Worm (Caenorhabditis elegans) whole organism, early embryonic: ENCODE measurements around the gene E02A10.3.

Source experiments
- F13C5.2 ChIP-seq: sonication (generic microtip); optimal IDR thresholded peaks from 2 replicates; lab custom pipeline; 2017; ENCODE audit warnings: mild to moderate bottlenecking, missing genetic modification characterization, inconsistent platforms, missing compliant biosample characterization
- ama-1 ChIP-seq: fragments of 150-350 bp; optimal IDR thresholded peaks from 2 replicates; lab custom pipeline; 2014
- ceh-13 ChIP-seq: fragments of 200-800 bp; sonication (Bioruptor generic); optimal IDR thresholded peaks from 2 replicates; lab custom pipeline; 2018; ENCODE audit warnings: mild to moderate bottlenecking, missing genetic modification characterization, missing compliant biosample characterization
- ceh-36 ChIP-seq: sonication (generic microtip); optimal IDR thresholded peaks from 2 replicates; lab custom pipeline; 2016; ENCODE audit warnings: missing genetic modification characterization, inconsistent platforms, missing compliant biosample characterization
- ets-7 ChIP-seq: sonication (generic microtip); optimal IDR thresholded peaks from 2 replicates; lab custom pipeline; 2016; ENCODE audit warnings: missing genotype, missing genetic modification characterization, missing compliant biosample characterization
- hmbx-1 ChIP-seq: sonication (generic microtip); optimal IDR thresholded peaks from 2 replicates; lab custom pipeline; 2016; ENCODE audit warnings: mild to moderate bottlenecking, missing genetic modification characterization, missing compliant biosample characterization
- hmg-4 ChIP-seq: fragments of 200-800 bp; sonication (Bioruptor generic); optimal IDR thresholded peaks from 2 replicates; lab custom pipeline; 2018; ENCODE audit warnings: mild to moderate bottlenecking, missing genetic modification characterization, missing compliant biosample characterization
- hnd-1 ChIP-seq: sonication (generic microtip); optimal IDR thresholded peaks from 2 replicates; lab custom pipeline; 2016; ENCODE audit warnings: missing genetic modification characterization, missing compliant biosample characterization
- tbx-11 ChIP-seq: fragments of 200-800 bp; sonication (Bioruptor generic); IDR thresholded peaks from 2 replicates; pipeline ENCODE4 v1.3.6; 2022; ENCODE audit warnings: missing genetic modification characterization, missing compliant biosample characterization
- tra-4 ChIP-seq: sonication (generic microtip); optimal IDR thresholded peaks from 2 replicates; lab custom pipeline; 2017; ENCODE audit warnings: missing genetic modification characterization, missing compliant biosample characterization

ce11 chrV:12584771-12585170 is 5.4 kb downstream of the E02A10.3 start:
- TF ChIP-seq ceh-36 (tag; lab: Kevin White, UChicago) (no peak), hmbx-1 (no peak), tbx-11 (GFP tag; lab: Robert Waterston, UW) (no peak), ets-7 (no peak), ceh-13 (GFP tag; lab: Kevin White, UChicago) (no peak), tra-4 (tag; lab: Kevin White, UChicago) (no peak), F13C5.2 (tag; lab: Kevin White, UChicago) (no peak), ama-1 (no peak), hnd-1 (tag; lab: Kevin White, UChicago) (no peak), hmg-4 (no peak)
